Worm (Caenorhabditis elegans) whole organism, L4/young adult: ENCODE measurements around the gene nrsn-1.

Source experiments
- W03F9.2 ChIP-seq: fragments of 150-350 bp; optimal IDR thresholded peaks from 2 replicates; lab custom pipeline; 2014; ENCODE audit warnings: missing biosample characterization, missing genetic modification characterization
- dao-5 ChIP-seq: sonication (generic microtip); optimal IDR thresholded peaks from 2 replicates; lab custom pipeline; 2016; ENCODE audit warnings: missing genotype, missing genetic modification characterization, moderate library complexity, missing compliant biosample characterization
- him-1 ChIP-seq: sonication (generic microtip); optimal IDR thresholded peaks from 2 replicates; lab custom pipeline; 2016; ENCODE audit warnings: missing genotype, missing genetic modification reagents, missing genetic modification characterization, missing compliant biosample characterization

- TF ChIP-seq W03F9.2, result no peak
- TF ChIP-seq dao-5 (tag; lab: Kevin White, UChicago), result no peak
- TF ChIP-seq him-1 (tag; lab: Kevin White, UChicago), result no peak
These were observed 43.7 kb upstream of the nrsn-1 start, which contains the start of gene chk-1 for ce11 chrV:3759419-3759915.
